Worm (Caenorhabditis elegans) whole organism, L4 larva: ENCODE data around the gene C54D10.10.

Experiments
- F37D6.2 ChIP-seq: sonication (generic microtip); optimal IDR thresholded peaks from 2 replicates; lab custom pipeline; 2016; ENCODE audit warnings: mild to moderate bottlenecking, missing genetic modification characterization, missing compliant biosample characterization
- Y48G9A.11 ChIP-seq: fragments of 200-800 bp; sonication (Bioruptor generic); IDR thresholded peaks from 2 replicates; pipeline ENCODE4 v1.3.6; 2022; ENCODE audit warnings: missing genetic modification reagents, missing genetic modification characterization, missing compliant biosample characterization
- Y5F2A.4 ChIP-seq: fragments of 200-800 bp; sonication (Bioruptor generic); optimal IDR thresholded peaks from 2 replicates; lab custom pipeline; 2018; ENCODE audit warnings: mild to moderate bottlenecking, missing genetic modification characterization, missing compliant biosample characterization
- ZK546.5 ChIP-seq, 2 experiments: sonication (generic microtip); optimal IDR thresholded peaks; 2 replicates each; lab custom pipeline; 2017; ENCODE audit warnings: missing biosample characterization in 2 of 2, missing genetic modification characterization in 2 of 2
- aha-1 ChIP-seq: fragments of 150-350 bp; peaks from one replicate; lab custom pipeline; 2014; ENCODE audit warnings: missing biosample characterization, missing genetic modification characterization
- aly-2 ChIP-seq: sonication (generic microtip); optimal IDR thresholded peaks from 2 replicates; lab custom pipeline; 2018; ENCODE audit warnings: missing biosample characterization, missing genetic modification characterization
- attf-4 ChIP-seq: sonication (generic microtip); optimal IDR thresholded peaks from 3 replicates; lab custom pipeline; 2017; ENCODE audit warnings: missing biosample characterization, missing genetic modification characterization
- ceh-20 ChIP-seq: fragments of 200-800 bp; sonication (Bioruptor generic); IDR thresholded peaks from 2 replicates; pipeline ENCODE4 v1.3.6; 2022; ENCODE audit warnings: missing genetic modification reagents, missing genetic modification characterization, missing compliant biosample characterization
- ceh-82 ChIP-seq: sonication (generic microtip); optimal IDR thresholded peaks from 2 replicates; lab custom pipeline; 2017; ENCODE audit warnings: missing biosample characterization, missing genetic modification characterization
- daf-12 ChIP-seq: fragments of 150-350 bp; optimal IDR thresholded peaks from 2 replicates; lab custom pipeline; 2014; ENCODE audit warnings: missing biosample characterization, missing genetic modification reagents, missing genetic modification characterization
- daf-16 ChIP-seq, 3 experiments: sonication (generic microtip); optimal IDR thresholded peaks; 2 replicates each; lab custom pipeline; 2016 to 2017; ENCODE audit warnings: missing genetic modification characterization in 3 of 3, missing genetic modification reagents in 3 of 3, mild to moderate bottlenecking in 2 of 3, missing compliant biosample characterization in 2 of 3, missing biosample characterization in 1 of 3, moderate library complexity in 1 of 3
- daf-8 ChIP-seq: fragments of 200-800 bp; sonication (Bioruptor generic); IDR thresholded peaks from 2 replicates; pipeline ENCODE4 v1.3.6; 2022; ENCODE audit warnings: missing genetic modification characterization, missing compliant biosample characterization
- dve-1 ChIP-seq: sonication (generic microtip); optimal IDR thresholded peaks from 2 replicates; lab custom pipeline; 2017; ENCODE audit warnings: antibody characterized with exemption, mild to moderate bottlenecking, missing genetic modification characterization, missing compliant biosample characterization; ENCODE audit not compliant: insufficient read depth
- egl-27 ChIP-seq: sonication (generic microtip); optimal IDR thresholded peaks from 3 replicates; lab custom pipeline; 2017; ENCODE audit warnings: missing biosample characterization, missing genetic modification reagents, missing genetic modification characterization
- fkh-10 ChIP-seq: fragments of 150-350 bp; optimal IDR thresholded peaks from 2 replicates; lab custom pipeline; 2014; ENCODE audit warnings: missing biosample characterization, missing genetic modification reagents, missing genetic modification characterization
- gei-8 ChIP-seq: fragments of 200-800 bp; sonication (Bioruptor generic); optimal IDR thresholded peaks from 2 replicates; lab custom pipeline; 2018; ENCODE audit warnings: mild to moderate bottlenecking, missing genetic modification characterization, missing compliant biosample characterization
- hlh-11 ChIP-seq: fragments of 200-800 bp; sonication (Bioruptor generic); optimal IDR thresholded peaks from 2 replicates; lab custom pipeline; 2018; ENCODE audit warnings: mild to moderate bottlenecking, missing genetic modification characterization, missing compliant biosample characterization
- hlh-30 ChIP-seq: sonication (generic microtip); optimal IDR thresholded peaks from 2 replicates; lab custom pipeline; 2017; ENCODE audit warnings: antibody characterized with exemption, mild to moderate bottlenecking, missing genetic modification characterization, missing compliant biosample characterization; ENCODE audit not compliant: insufficient read depth
- hmg-1.1 ChIP-seq: fragments of 200-800 bp; sonication (Bioruptor generic); IDR thresholded peaks from 2 replicates; pipeline ENCODE4 v1.3.6; 2022; ENCODE audit warnings: missing genetic modification reagents, missing genetic modification characterization, missing compliant biosample characterization
- lim-7 ChIP-seq: fragments of 200-800 bp; sonication (Bioruptor generic); IDR thresholded peaks from 2 replicates; pipeline ENCODE4 v1.3.6; 2022; ENCODE audit warnings: missing genetic modification characterization, missing compliant biosample characterization
- lin-13 ChIP-seq: fragments of 150-350 bp; optimal IDR thresholded peaks from 2 replicates; lab custom pipeline; 2014; ENCODE audit warnings: missing biosample characterization, missing genetic modification reagents, missing genetic modification characterization
- lin-15B ChIP-seq: fragments of 150-350 bp; sonication (generic microtip); optimal IDR thresholded peaks from 3 replicates; lab custom pipeline; 2014; ENCODE audit warnings: missing biosample characterization, missing genetic modification characterization
- lin-29 ChIP-seq: fragments of 200-800 bp; sonication (Bioruptor generic); IDR thresholded peaks from 2 replicates; pipeline ENCODE4 v1.3.6; 2022; ENCODE audit warnings: missing genetic modification reagents, missing genetic modification characterization, missing compliant biosample characterization
- lin-38 ChIP-seq: fragments of 200-800 bp; sonication (Bioruptor generic); IDR thresholded peaks from 2 replicates; pipeline ENCODE4 v1.3.6; 2022; ENCODE audit warnings: missing genetic modification reagents, missing genetic modification characterization, missing compliant biosample characterization
- lsy-2 ChIP-seq, 2 experiments: fragments of 150-350 bp in 1 of 2; sonication (generic microtip) in 1 of 2; optimal IDR thresholded peaks; 2 replicates each; lab custom pipeline; 2014 to 2017; ENCODE audit warnings: missing biosample characterization in 2 of 2, missing genetic modification characterization in 2 of 2
- madf-5 ChIP-seq, 2 experiments: fragments of 200-800 bp; sonication (Bioruptor generic); IDR thresholded peaks; 2 replicates each; pipeline ENCODE4 v1.3.6; 2022; ENCODE audit warnings: missing compliant biosample characterization in 2 of 2, missing genetic modification characterization in 2 of 2
- madf-9 ChIP-seq: fragments of 200-800 bp; sonication (Bioruptor generic); conservative IDR thresholded peaks from 2 replicates; pipeline ENCODE4 v1.3.6; 2022; ENCODE audit warnings: missing genetic modification reagents, missing genetic modification characterization, missing compliant biosample characterization
- mdl-1 ChIP-seq, 2 experiments: fragments of 150-350 bp in 1 of 2; sonication (generic microtip) in 1 of 2; optimal IDR thresholded peaks; 2 replicates each; lab custom pipeline; 2014 to 2017; ENCODE audit warnings: missing biosample characterization in 2 of 2, missing genetic modification characterization in 2 of 2
- mep-1 ChIP-seq: fragments of 150-350 bp; sonication (generic microtip); optimal IDR thresholded peaks from 3 replicates; lab custom pipeline; 2014; ENCODE audit warnings: missing biosample characterization, missing genetic modification characterization
- mes-2 ChIP-seq: sonication (generic microtip); optimal IDR thresholded peaks from 2 replicates; lab custom pipeline; 2016; ENCODE audit warnings: missing genotype, mild to moderate bottlenecking, missing genetic modification characterization, missing compliant biosample characterization; ENCODE audit not compliant: poor library complexity, severe bottlenecking
- nhr-10 ChIP-seq: fragments of 150-350 bp; optimal IDR thresholded peaks from 2 replicates; lab custom pipeline; 2014; ENCODE audit warnings: missing biosample characterization, missing genetic modification characterization
- nhr-111 ChIP-seq: fragments of 200-800 bp; sonication (Bioruptor generic); optimal IDR thresholded peaks from 2 replicates; lab custom pipeline; 2018; ENCODE audit warnings: mild to moderate bottlenecking, missing genetic modification characterization, missing compliant biosample characterization
- nhr-41 ChIP-seq: fragments of 200-800 bp; sonication (Bioruptor generic); IDR thresholded peaks from 2 replicates; pipeline ENCODE4 v1.3.6; 2022; ENCODE audit warnings: missing genetic modification reagents, missing genetic modification characterization, missing compliant biosample characterization
- nhr-48 ChIP-seq: sonication (generic microtip); optimal IDR thresholded peaks from 2 replicates; lab custom pipeline; 2016; ENCODE audit warnings: mild to moderate bottlenecking, missing genetic modification characterization, missing compliant biosample characterization
- nhr-6 ChIP-seq: fragments of 150-350 bp; optimal IDR thresholded peaks from 2 replicates; lab custom pipeline; 2014; ENCODE audit warnings: missing biosample characterization, missing genetic modification characterization
- nhr-77 ChIP-seq: fragments of 150-350 bp; optimal IDR thresholded peaks from 2 replicates; lab custom pipeline; 2014; ENCODE audit warnings: missing biosample characterization, missing genetic modification characterization
- rbr-2 ChIP-seq: sonication (generic microtip); optimal IDR thresholded peaks from 2 replicates; lab custom pipeline; 2016; ENCODE audit warnings: missing genotype, missing genetic modification characterization, missing compliant biosample characterization
- saeg-2 ChIP-seq: fragments of 200-800 bp; sonication (Bioruptor generic); IDR thresholded peaks from 2 replicates; pipeline ENCODE4 v1.3.6; 2022; ENCODE audit warnings: missing genetic modification reagents, missing genetic modification characterization, missing compliant biosample characterization
- skn-1 ChIP-seq: fragments of 150-350 bp; optimal IDR thresholded peaks from 2 replicates; lab custom pipeline; 2014; ENCODE audit warnings: missing biosample characterization, missing genetic modification characterization
- tra-1 ChIP-seq: fragments of 200-800 bp; sonication (Bioruptor generic); IDR thresholded peaks from 2 replicates; pipeline ENCODE4 v1.3.6; 2022; ENCODE audit warnings: missing genetic modification reagents, missing genetic modification characterization, missing compliant biosample characterization
- unc-62 ChIP-seq, 3 experiments: fragments of 150-350 bp in 1 of 3; sonication (generic microtip); optimal IDR thresholded peaks in 2 of 3; peaks in 1 of 3; 1 replicate in 1 of 3; 2 replicates in 2 of 3; lab custom pipeline; 2014 to 2017; ENCODE audit warnings: missing biosample characterization in 3 of 3, missing genetic modification characterization in 3 of 3, missing genetic modification reagents in 3 of 3, missing genotype in 1 of 3
- zag-1 ChIP-seq: fragments of 150-350 bp; optimal IDR thresholded peaks from 2 replicates; lab custom pipeline; 2014; ENCODE audit warnings: missing biosample characterization, missing genetic modification characterization
- zfp-2 ChIP-seq: sonication (generic microtip); optimal IDR thresholded peaks from 2 replicates; lab custom pipeline; 2016; ENCODE audit warnings: mild to moderate bottlenecking, missing genetic modification characterization, missing compliant biosample characterization
- ztf-11 ChIP-seq: fragments of 150-350 bp; optimal IDR thresholded peaks from 2 replicates; lab custom pipeline; 2014; ENCODE audit warnings: missing biosample characterization, missing genetic modification characterization
- ztf-7 ChIP-seq: fragments of 150-350 bp; optimal IDR thresholded peaks from 2 replicates; lab custom pipeline; 2014; ENCODE audit warnings: missing biosample characterization, missing genetic modification characterization

C54D10.10 gene

ce11 chrV:12462908-12463307, 13.1 kb upstream of the C54D10.10 start, which contains the start of gene egl-10:
TSS of gene egl-10 (minus strand) at chrV:12463008.
- TF ChIP-seq nhr-48 (tag; lab: Kevin White, UChicago), result no peak
- peak; percentile 11 for TF ChIP-seq hlh-30 (tag; lab: Kevin White, UChicago)
- peak; percentile 50 for TF ChIP-seq mes-2
- TF ChIP-seq hmg-1.1 (GFP tag; lab: Robert Waterston, UW), result 0 out of 2 replicates have a peak, but pooled peaks have one; percentile 21
- peak; percentile 11 for TF ChIP-seq nhr-6 (tag; lab: Kevin White, UChicago)
- no peak for TF ChIP-seq mep-1 (tag; lab: Kevin White, UChicago)
- TF ChIP-seq dve-1 (tag; lab: Kevin White, UChicago), result peak; percentile 19
- no peak for TF ChIP-seq nhr-77 (tag; lab: Kevin White, UChicago)

ce11 chrV:12460583-12460982, 10.8 kb upstream of the C54D10.10 start:
- TF ChIP-seq lin-15B, result no peak
- TF ChIP-seq daf-12, result no peak
- TF ChIP-seq madf-5 (GFP tag; IDR thresholded peaks at IDR 0.05; lab: Robert Waterston, UW), result no peak
- no peak for TF ChIP-seq Y5F2A.4 (GFP tag; lab: Kevin White, UChicago)
- peak in 1 of 2 experiments; percentile 59 for TF ChIP-seq daf-16 (GFP tag; optimal IDR thresholded peaks at IDR 0.05; lab: Kevin White, UChicago)
- no peak for TF ChIP-seq daf-16 (tag; optimal IDR thresholded peaks at IDR 0.05; lab: Kevin White, UChicago)
- no peak for TF ChIP-seq zag-1 (tag; lab: Kevin White, UChicago)
- no peak for TF ChIP-seq ztf-11 (tag; lab: Kevin White, UChicago)
- no peak for TF ChIP-seq hlh-30 (tag; lab: Kevin White, UChicago)
- no peak for TF ChIP-seq gei-8 (GFP tag; lab: Kevin White, UChicago)
- TF ChIP-seq hlh-11, result peak; percentile 1
- TF ChIP-seq lsy-2 (tag; optimal IDR thresholded peaks at IDR 0.05; lab: Kevin White, UChicago), result peak in 1 of 2 experiments; percentile 36
- TF ChIP-seq dve-1 (tag; lab: Kevin White, UChicago), result peak; percentile 16
- no peak for TF ChIP-seq nhr-77 (tag; lab: Kevin White, UChicago)
- no peak for TF ChIP-seq ceh-20 (GFP tag; lab: Robert Waterston, UW)
- TF ChIP-seq zfp-2 (tag; lab: Kevin White, UChicago), result no peak
- peak; percentile 68 for TF ChIP-seq aha-1 (tag; lab: Kevin White, UChicago)
- no peak for TF ChIP-seq attf-4 (tag; lab: Kevin White, UChicago)
- TF ChIP-seq egl-27 (tag; lab: Kevin White, UChicago), result no peak
- TF ChIP-seq nhr-41 (GFP tag; lab: Robert Waterston, UW), result no peak
- no peak for TF ChIP-seq nhr-48 (tag; lab: Kevin White, UChicago)
- no peak for TF ChIP-seq Y48G9A.11
- no peak for TF ChIP-seq nhr-111 (GFP tag; lab: Kevin White, UChicago)
- TF ChIP-seq lin-38 (GFP tag; lab: Robert Waterston, UW), result no peak
- peak; percentile 25 for TF ChIP-seq mep-1 (tag; lab: Kevin White, UChicago)
- TF ChIP-seq rbr-2 (tag; lab: Kevin White, UChicago), result no peak
- TF ChIP-seq saeg-2, result no peak
- no peak for TF ChIP-seq F37D6.2 (tag; lab: Kevin White, UChicago)
- TF ChIP-seq madf-9 (GFP tag; lab: Robert Waterston, UW), result no peak
- TF ChIP-seq ztf-7 (tag; lab: Kevin White, UChicago), result no peak
- TF ChIP-seq unc-62 (GFP tag; optimal IDR thresholded peaks at IDR 0.05 in 1 of 2; lab: Kevin White, UChicago), result no peak
- TF ChIP-seq unc-62 (tag; optimal IDR thresholded peaks at IDR 0.05; lab: Kevin White, UChicago), result no peak
- TF ChIP-seq mdl-1 (tag; optimal IDR thresholded peaks at IDR 0.05; lab: Kevin White, UChicago), result peak in 1 of 2 experiments; percentile 32
- no peak for TF ChIP-seq lin-29 (GFP tag; lab: Robert Waterston, UW)
- no peak for TF ChIP-seq nhr-10 (tag; lab: Kevin White, UChicago)
- no peak for TF ChIP-seq skn-1 (tag; lab: Kevin White, UChicago)
- TF ChIP-seq lin-13, result no peak
- TF ChIP-seq hmg-1.1 (GFP tag; lab: Robert Waterston, UW), result no peak
- no peak for TF ChIP-seq daf-8 (GFP tag; lab: Robert Waterston, UW)
- TF ChIP-seq fkh-10, result no peak
- no peak for TF ChIP-seq ceh-82 (tag; lab: Kevin White, UChicago)
- no peak for TF ChIP-seq ZK546.5 (tag; optimal IDR thresholded peaks at IDR 0.05; lab: Kevin White, UChicago)
- TF ChIP-seq lim-7 (GFP tag; lab: Robert Waterston, UW), result no peak
- no peak for TF ChIP-seq aly-2 (tag; lab: Kevin White, UChicago)
- TF ChIP-seq tra-1 (GFP tag; lab: Robert Waterston, UW), result no peak
